Worm (Caenorhabditis elegans) whole organism, midembryonic: ENCODE measurements around the gene C06G4.6.

Experiments
- cog-1 ChIP-seq: sonication (generic microtip); optimal IDR thresholded peaks from 2 replicates; lab custom pipeline; 2016; ENCODE audit warnings: missing genetic modification characterization, missing compliant biosample characterization
- flt-1 ChIP-seq: fragments of 200-800 bp; sonication (Bioruptor generic); IDR thresholded peaks from 2 replicates; pipeline ENCODE4 v1.3.6; 2022; ENCODE audit warnings: missing genetic modification characterization, missing compliant biosample characterization
- tab-1 ChIP-seq: fragments of 200-800 bp; sonication (Bioruptor generic); IDR thresholded peaks from 2 replicates; pipeline ENCODE4 v1.3.6; 2022; ENCODE audit warnings: missing genetic modification characterization, missing compliant biosample characterization
- ztf-29 ChIP-seq: fragments of 200-800 bp; sonication (Bioruptor generic); IDR thresholded peaks from 2 replicates; pipeline ENCODE4 v1.3.6; 2022; ENCODE audit warnings: missing genetic modification reagents, missing genetic modification characterization, missing compliant biosample characterization

ce11 chrIII:7973968-7974607 lies 30.1 kb upstream of the C06G4.6 start:
- TF ChIP-seq cog-1 (no peak), flt-1 (GFP tag; lab: Robert Waterston, UW) (no peak), ztf-29 (GFP tag; lab: Robert Waterston, UW) (no peak), tab-1 (GFP tag; lab: Robert Waterston, UW) (no peak)
